Worm (Caenorhabditis elegans) whole organism, L4 larva: ENCODE data around the gene W02B12.1.

ENCODE experiments used
- F10B5.3 ChIP-seq: sonication (generic microtip); optimal IDR thresholded peaks from 2 replicates; lab custom pipeline; 2016; ENCODE audit warnings: mild to moderate bottlenecking, missing genetic modification characterization, missing compliant biosample characterization
- ceh-20 ChIP-seq: fragments of 200-800 bp; sonication (Bioruptor generic); IDR thresholded peaks from 2 replicates; pipeline ENCODE4 v1.3.6; 2022; ENCODE audit warnings: missing genetic modification reagents, missing genetic modification characterization, missing compliant biosample characterization
- ceh-28 ChIP-seq: fragments of 150-350 bp; optimal IDR thresholded peaks from 2 replicates; lab custom pipeline; 2014; ENCODE audit warnings: missing biosample characterization, missing genetic modification reagents, missing genetic modification characterization
- ces-1 ChIP-seq: fragments of 150-350 bp; sonication (generic microtip); optimal IDR thresholded peaks from 4 replicates; lab custom pipeline; 2014; ENCODE audit warnings: missing biosample characterization, missing genetic modification reagents, missing genetic modification characterization
- egl-27 ChIP-seq: sonication (generic microtip); optimal IDR thresholded peaks from 3 replicates; lab custom pipeline; 2017; ENCODE audit warnings: missing biosample characterization, missing genetic modification reagents, missing genetic modification characterization
- fkh-10 ChIP-seq: fragments of 150-350 bp; optimal IDR thresholded peaks from 2 replicates; lab custom pipeline; 2014; ENCODE audit warnings: missing biosample characterization, missing genetic modification reagents, missing genetic modification characterization
- lin-15B ChIP-seq: fragments of 150-350 bp; sonication (generic microtip); optimal IDR thresholded peaks from 3 replicates; lab custom pipeline; 2014; ENCODE audit warnings: missing biosample characterization, missing genetic modification characterization
- mep-1 ChIP-seq: fragments of 150-350 bp; sonication (generic microtip); optimal IDR thresholded peaks from 3 replicates; lab custom pipeline; 2014; ENCODE audit warnings: missing biosample characterization, missing genetic modification characterization
- nhr-76 ChIP-seq: fragments of 150-350 bp; optimal IDR thresholded peaks from 2 replicates; lab custom pipeline; 2014; ENCODE audit warnings: missing biosample characterization, missing genetic modification characterization
- nhr-77 ChIP-seq: fragments of 150-350 bp; optimal IDR thresholded peaks from 2 replicates; lab custom pipeline; 2014; ENCODE audit warnings: missing biosample characterization, missing genetic modification characterization
- zip-11 ChIP-seq: fragments of 200-800 bp; sonication (Bioruptor generic); IDR thresholded peaks from 2 replicates; pipeline ENCODE4 v1.3.6; 2022; ENCODE audit warnings: missing genetic modification characterization, missing compliant biosample characterization
- ztf-11 ChIP-seq: fragments of 150-350 bp; optimal IDR thresholded peaks from 2 replicates; lab custom pipeline; 2014; ENCODE audit warnings: missing biosample characterization, missing genetic modification characterization

- no peak for TF ChIP-seq egl-27 (tag; lab: Kevin White, UChicago)
- TF ChIP-seq nhr-77 (tag; lab: Kevin White, UChicago) = no peak
- TF ChIP-seq ceh-28 (tag; lab: Kevin White, UChicago) = no peak
- no peak for TF ChIP-seq ztf-11 (tag; lab: Kevin White, UChicago)
- no peak for TF ChIP-seq ces-1 (GFP tag; lab: Kevin White, UChicago)
- TF ChIP-seq mep-1 (tag; lab: Kevin White, UChicago) = no peak
- TF ChIP-seq nhr-76 = no peak
- no peak for TF ChIP-seq zip-11 (GFP tag; lab: Robert Waterston, UW)
- no peak for TF ChIP-seq F10B5.3 (tag; lab: Kevin White, UChicago)
- no peak for TF ChIP-seq lin-15B (tag; lab: Kevin White, UChicago)
- TF ChIP-seq fkh-10 = no peak
- TF ChIP-seq ceh-20 (GFP tag; lab: Robert Waterston, UW) = no peak
Measured at ce11 chrII:11409678-11410133, 39.1 kb upstream of the W02B12.1 start, which contains the start of gene C05D12.7.
